Fruit fly (Drosophila melanogaster) ovary, adult (tissue): ENCODE data around the gene Trs20.

ENCODE experiments used
- CG17801 ChIP-seq: fragments of 200-800 bp; optimal IDR thresholded peaks from 2 replicates; lab custom pipeline; 2019; ENCODE audit warnings: missing biosample characterization, mild to moderate bottlenecking, missing genetic modification characterization, moderate library complexity; ENCODE audit not compliant: partially characterized antibody

Gene Trs20

DNA sequence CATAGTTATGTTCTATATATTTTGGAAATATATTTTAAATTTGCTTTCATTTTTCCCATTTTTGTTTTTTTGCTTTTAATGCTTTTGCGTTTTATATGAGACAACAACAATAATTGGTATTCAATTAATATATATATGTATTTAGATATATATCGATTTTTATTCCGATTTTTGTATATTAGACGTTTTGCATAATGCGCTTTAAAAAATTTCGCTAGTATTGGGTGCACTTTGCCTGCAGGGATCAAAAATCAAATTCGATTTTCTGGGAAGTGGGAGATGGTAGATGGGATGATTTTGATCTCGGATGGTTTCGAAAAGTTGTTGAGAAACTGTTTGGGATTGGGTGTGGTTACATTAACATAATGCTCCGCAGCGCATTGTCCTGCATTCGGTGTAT is 6.3 kb upstream of the Trs20 start, which contains the start of gene CG5157:
Gene CG5157, minus strand, starts transcription at position 101 of the 400 bp plus-strand sequence.
- no peak for TF ChIP-seq CG17801 (GFP tag; lab: Kevin White, UChicago)

DNA sequence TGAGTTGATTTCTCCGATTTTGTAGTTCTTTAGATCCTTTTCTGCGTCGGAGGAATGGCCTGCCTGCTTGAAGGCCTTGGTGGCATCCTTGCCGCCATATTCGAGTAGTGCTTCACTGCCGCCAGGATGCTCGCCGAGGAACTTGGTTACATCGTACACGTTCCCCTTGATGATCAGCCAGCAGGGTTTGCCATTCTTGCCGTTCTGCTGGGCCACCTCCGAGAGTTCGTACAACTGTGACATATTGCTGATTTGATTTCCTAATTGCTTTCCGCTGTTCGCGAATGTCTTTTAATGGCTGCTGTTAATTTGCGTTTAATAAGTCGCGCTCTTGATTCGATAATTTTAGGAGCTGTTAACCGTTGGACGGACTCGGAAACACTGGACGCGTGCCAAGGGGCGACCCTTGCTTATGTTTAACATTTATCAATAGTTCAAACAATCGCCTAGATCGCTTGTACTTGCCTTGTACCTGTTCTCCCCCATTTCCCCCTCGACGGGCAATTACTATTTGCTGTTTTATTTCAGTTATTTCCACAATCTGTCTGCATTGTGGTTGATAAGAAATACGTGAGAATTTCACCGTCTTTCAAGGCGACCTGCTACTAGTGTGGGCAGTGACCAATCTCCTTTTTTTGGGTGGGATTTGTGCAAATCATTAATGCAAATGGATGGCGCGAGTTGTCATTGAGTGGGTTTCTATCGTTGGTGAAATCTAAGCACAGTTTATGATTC is 5.6 kb upstream of the Trs20 start:
- TF ChIP-seq CG17801 (GFP tag; lab: Kevin White, UChicago), result no peak

DNA sequence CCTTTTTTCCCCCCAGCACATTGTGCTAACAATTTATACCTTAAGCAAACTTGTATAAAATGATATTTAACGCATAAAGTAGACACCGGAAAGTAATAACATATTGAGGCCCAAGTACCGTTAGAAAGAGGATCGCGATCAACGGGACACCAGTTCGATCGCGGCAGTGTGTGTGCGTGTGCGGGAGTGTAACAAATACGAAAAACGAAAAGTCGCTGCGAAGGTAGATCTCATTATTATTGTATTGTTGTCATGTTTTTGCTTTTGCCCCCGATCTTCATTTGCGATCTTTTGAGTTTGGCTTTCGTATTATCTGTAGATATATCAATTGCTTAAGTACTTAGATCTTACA is 611 bp upstream of the Trs20 start:
- no peak for TF ChIP-seq CG17801 (GFP tag; lab: Kevin White, UChicago)

DNA sequence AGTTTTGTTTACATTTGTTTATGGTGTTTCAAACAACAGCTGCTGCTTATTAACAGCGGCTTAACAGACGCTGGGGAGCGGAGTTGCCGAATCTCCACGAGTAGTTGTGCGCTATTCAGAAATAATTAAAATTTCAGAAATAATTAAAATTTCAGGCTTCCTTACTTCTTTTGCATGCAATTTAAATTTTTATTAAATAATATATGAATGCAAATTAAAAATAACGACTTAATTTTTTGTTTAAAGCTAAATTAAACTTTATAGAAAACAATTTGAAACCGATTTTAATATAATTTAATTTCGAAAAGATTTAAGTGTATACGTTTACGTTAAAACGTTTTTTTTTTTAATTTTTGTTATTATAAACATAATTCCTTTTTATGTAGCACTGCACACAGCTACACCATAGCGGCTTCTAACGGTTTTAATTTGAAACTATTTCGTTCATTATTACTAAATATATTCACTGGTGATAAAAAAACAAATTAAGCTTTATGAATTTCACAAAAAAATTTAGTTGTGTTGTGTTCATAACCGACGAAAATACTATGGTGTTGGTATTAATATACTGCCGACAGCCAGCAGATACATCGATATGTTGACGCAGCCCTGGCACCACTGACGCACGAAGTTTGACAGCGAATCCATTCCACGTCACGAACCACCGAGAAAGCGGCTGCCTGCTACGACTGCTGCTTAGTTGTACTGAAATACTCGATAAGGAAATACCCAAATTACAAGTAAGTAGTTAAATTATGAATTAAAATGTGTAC is 2.3 kb downstream of the Trs20 start, which contains the start of gene SsRbeta:
Gene SsRbeta, plus strand, starts transcription at position 645 of the 773 bp plus-strand sequence.
- TF ChIP-seq CG17801 (GFP tag; lab: Kevin White, UChicago), result no peak

DNA sequence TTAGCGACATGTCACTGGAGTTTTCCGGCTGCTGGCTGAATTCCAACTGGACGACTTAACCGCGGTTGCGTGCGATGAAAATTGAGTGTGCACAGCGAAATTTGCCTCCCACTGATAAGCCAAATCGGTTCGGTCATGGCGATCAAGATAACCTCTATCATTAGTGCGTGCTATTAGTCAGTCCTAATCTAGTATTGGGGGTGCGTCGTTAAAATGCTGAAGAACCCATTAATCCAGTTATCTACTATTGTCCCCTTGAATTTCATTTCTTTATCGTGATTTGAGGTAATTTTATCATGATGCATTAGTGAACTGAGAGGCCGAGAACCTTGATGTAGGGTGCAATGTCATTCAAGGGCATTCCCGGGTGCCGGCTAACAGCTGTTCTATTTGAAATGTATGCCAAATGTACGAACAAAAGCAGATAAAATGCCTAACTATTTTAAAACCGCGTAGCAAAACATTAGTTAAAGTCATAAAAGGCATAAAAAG is 2.9 kb downstream of the Trs20 start, which contains the start of gene Pgm1:
Gene Pgm1, minus strand, starts transcription at position 51 of the 492 bp plus-strand sequence.
- peak; percentile 89 for TF ChIP-seq CG17801 (GFP tag; lab: Kevin White, UChicago)

DNA sequence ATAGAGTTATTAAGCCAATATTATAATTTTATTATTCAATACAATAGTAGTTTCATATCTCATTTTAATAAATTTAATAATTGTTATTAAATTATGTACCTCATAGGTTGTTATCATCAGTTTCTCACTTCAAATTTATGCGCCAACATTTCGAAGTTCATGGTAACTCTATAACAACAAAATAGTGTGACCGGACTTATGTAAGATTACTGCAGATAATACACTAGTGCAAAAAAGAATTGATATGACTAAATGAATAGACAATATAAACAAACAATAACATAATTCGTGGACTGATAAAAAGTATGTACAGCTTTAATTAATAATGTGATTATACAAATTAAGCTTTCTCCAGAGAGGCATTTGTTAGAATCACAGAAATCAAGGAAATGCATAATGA is 9.6 kb downstream of the Trs20 start, which contains the start of gene Strump:
Gene Strump, plus strand, starts transcription at position 212 of the 400 bp plus-strand sequence.
- TF ChIP-seq CG17801 (GFP tag; lab: Kevin White, UChicago), result peak; percentile 8

DNA sequence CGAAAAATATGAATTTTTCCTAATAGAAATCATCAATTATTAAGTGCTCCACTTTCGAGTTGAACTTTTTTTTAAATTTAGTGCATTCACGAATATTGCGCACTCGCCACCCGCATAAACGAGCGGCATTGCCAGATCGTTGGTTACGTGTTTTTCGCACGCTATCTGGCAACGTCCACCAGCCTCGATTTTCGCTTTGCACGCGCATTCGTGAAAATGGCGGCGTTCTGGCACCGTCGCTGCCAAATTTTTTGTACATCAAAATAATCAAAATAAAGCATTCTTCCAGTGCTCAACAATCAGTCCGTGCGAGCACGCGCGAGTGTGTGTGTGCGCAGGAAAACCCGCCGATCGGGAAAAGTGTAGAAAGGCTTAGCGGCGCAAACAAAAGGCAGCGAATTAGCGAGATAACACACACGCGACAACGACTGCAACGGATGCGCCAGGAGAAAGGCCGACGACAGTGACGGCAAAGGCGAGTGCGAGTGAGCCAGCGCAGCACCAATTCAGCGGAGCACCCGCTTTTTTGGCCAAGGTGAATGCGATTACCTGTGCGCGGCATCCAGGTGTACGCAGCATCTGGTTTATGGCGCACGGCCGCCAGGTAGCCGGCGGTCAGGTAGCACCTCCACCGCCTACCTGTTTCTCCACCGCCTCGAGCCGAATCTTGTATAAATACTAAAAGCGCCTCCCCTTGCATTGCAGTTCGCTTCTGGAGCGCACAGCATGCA is 17.7 kb downstream of the Trs20 start:
- TF ChIP-seq CG17801 (GFP tag; lab: Kevin White, UChicago), result peak; percentile 84

DNA sequence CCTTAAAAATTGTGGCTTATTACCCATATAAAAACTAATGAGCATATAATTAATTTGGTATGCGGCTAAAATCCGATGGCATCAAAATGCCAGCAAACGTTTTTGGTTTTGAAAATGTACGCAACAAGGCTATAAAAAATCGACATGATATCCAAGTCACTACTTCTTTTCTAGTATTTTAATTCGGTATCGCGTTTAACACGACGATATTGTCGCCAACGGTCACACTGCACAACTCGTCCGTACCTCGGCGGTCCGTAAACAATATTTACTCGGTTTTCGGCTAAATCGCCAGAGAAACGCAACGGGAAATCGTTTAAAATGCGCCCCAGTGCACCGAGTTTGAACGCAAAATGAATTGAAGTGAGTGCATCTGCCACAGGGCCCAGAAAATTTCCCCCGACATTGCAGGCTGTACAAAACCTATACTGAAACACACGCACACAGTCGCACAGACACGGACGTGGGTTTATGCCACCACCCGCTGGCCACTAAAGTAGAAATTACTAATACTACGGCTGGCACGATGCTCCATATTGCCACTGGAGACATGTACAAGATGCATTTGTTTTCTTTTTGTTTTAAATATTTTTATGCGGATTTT is 18.3 kb downstream of the Trs20 start, which contains the start of gene Taf4:
Gene Taf4, plus strand, starts transcription at position 210 of the 604 bp plus-strand sequence.
- TF ChIP-seq CG17801 (GFP tag; lab: Kevin White, UChicago), result no peak

DNA sequence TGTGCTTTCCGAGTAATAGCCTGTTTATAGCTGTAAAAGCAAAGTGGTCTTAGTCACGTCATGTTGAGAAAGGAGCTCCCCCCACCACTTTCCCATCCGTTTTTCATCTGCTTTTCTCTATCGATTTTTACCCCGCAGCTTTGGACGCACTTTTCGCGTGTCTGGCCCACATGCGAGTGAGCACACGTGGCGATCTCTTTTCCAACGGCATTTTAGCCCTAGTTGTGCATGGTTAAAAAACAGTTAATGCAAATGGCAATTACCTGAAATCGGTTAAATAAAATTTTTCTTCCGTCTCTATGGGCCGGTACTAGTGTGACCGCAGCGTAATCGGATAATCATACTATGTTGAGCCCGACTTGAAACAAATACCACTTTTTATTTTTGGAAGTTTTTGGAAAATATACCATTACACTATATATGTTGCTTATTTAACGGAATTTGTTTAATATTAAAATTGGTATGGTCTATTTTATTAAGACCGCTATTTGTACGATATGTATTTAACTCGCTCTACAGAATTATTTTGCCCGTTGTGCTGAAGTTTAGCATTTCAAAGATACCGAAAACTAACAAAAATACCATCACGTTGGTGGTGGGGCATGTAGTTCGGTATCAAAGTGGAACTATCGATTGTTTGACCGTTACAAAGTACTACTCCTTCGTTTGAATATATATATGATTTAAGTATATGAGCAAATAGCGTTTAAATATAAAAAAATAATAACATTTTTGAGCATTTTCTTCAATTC is 19.2 kb downstream of the Trs20 start, which contains the start of gene Zn72D:
Gene Zn72D, minus strand, starts transcription at position 558 of the 752 bp plus-strand sequence.
- TF ChIP-seq CG17801 (GFP tag; lab: Kevin White, UChicago), result peak; percentile 69

DNA sequence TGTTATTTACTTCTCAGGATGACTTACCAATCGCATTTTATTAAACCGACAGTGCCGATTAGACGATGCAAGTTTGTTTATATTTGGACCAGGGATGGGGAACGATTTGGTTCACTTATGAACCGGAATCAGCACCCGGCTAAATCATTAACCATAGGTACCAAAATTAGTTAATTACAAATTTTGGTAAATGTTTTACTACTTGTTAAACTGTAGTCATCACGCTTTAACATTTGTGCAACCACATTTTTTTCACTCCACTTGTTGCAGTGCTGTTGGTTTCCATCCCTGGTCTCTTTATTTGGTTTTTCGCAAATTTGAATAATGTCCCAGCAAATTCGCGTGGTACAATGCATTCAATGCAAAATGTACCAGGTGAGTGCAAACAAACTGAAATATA is 25.9 kb downstream of the Trs20 start, which contains the start of the genes IntS9 and CG43295:
Gene IntS9, minus strand, starts transcription at position 100 of the 400 bp plus-strand sequence.
Gene CG43295, plus strand, starts transcription at position 325 of the 400 bp plus-strand sequence.
- peak; percentile 73 for TF ChIP-seq CG17801 (GFP tag; lab: Kevin White, UChicago)

DNA sequence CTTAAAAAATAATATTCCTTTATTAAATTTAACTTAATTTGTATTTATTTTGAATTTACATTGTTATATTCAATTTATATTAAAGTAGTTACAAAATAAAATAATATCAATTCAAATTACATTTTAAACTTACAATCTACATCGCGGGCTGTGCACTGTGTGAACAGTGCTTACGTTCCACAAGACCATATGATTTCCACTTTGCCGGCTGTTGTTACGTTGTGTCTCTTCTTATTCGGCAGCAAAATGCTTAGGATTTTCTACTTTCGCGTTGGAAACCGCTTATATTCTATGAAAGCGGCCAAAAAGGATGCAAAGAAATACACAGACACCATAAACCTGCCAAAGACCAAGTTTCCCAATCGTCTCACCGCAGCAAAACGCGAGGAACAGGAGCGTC is 31.4 kb downstream of the Trs20 start, which contains the start of gene IleRS-m:
Gene IleRS-m, plus strand, starts transcription at position 222 of the 400 bp plus-strand sequence.
- TF ChIP-seq CG17801 (GFP tag; lab: Kevin White, UChicago), result no peak

DNA sequence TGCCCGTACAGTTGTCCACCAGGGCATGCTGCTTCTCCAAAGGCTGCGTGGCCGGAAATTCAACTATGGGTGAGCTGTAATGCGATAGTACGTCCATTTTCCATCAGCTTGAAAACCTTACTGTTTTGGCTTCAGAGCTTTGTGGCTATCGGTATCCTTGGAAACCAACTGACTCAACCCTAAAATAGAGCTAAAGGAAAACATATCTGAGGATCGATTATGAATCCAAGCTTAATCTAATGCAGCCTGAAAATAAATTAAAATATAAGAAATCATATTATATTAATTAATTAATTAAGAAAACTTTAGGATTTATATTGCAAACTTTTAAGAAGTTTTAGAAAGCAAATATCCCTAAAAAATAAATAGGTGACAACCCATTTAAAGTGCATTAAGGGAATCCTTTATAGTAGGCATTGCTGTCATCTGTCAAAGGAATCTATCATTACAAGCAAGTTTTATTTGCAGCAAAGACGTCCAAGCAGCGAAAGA is 34.0 kb downstream of the Trs20 start, which contains the start of the genes CG13074 and ATPsynbetaL:
Gene CG13074, minus strand, starts transcription at position 101 of the 492 bp plus-strand sequence.
Gene ATPsynbetaL, plus strand, starts transcription at position 442 of the 492 bp plus-strand sequence.
- TF ChIP-seq CG17801 (GFP tag; lab: Kevin White, UChicago), result no peak

DNA sequence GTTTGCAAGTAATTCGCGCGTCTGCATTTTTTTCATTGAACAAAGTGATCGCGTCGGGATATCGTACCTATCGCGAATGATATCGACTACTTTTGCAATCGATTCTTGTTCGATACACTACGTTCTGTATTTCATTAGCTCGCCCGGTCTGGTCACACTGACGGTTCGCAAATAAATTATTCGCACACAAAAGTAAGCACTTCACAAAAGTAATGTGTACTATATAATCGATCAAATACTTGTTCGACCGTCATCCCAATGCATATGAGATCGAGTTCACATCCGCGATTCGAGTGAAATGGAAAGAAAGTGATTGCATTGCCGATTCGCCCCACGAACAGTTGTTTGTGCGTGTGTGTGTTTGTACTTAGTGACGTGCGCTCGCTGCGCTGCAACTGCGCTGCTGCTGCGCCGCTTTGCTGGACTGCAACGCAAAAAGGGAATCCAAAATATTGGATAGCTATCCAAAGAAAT is 41.1 kb downstream of the Trs20 start, which contains the start of the genes CG5235 and ClC-c:
Gene CG5235, minus strand, starts transcription at position 63 of the 474 bp plus-strand sequence.
Gene ClC-c, plus strand, starts transcription at position 125 of the 474 bp plus-strand sequence.
- peak; percentile 28 for TF ChIP-seq CG17801 (GFP tag; lab: Kevin White, UChicago)
